Worm (Caenorhabditis elegans): ENCODE measurements around the gene Y51H4A.5.

DNA sequence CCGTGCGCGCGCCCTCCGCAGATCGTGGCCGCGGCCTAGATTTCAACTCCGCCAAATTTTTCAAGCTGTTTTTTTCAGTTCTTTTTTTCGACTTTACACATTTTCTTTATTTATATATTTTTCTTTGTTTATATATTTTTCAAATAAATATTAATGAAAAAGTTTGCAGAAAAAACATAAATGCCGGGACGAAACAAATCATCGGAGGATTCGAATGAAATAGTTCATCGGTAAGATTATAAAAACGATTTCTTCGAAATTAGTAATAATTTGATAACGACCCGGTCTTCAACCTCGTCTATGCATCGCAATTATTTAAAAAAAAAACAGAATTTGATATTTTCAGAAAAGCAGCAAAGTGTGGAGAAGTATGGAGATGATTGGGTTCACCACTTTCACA lies 7.4 kb upstream of the Y51H4A.5 start, which contains the start of gene Y51H4A.6:
- TF ChIP-seq pha-4 (tag; optimal IDR thresholded peaks at IDR 0.05), result no peak
- TF ChIP-seq fkh-10 (GFP tag; optimal IDR thresholded peaks at IDR 0.05), result no peak
- no peak for TF ChIP-seq unc-62 (GFP tag; optimal IDR thresholded peaks at IDR 0.05)
- TF ChIP-seq pqm-1 (tag; optimal IDR thresholded peaks at IDR 0.05), result no peak
- TF ChIP-seq ceh-9 (tag; optimal IDR thresholded peaks at IDR 0.05), result no peak
- no peak for TF ChIP-seq mdl-1 (tag; optimal IDR thresholded peaks at IDR 0.05)

Data from whole organism, L3 larva.